Worm (Caenorhabditis elegans) whole organism, dauer: ENCODE measurements around the gene F35A5.8.

Source experiments
- unc-62 ChIP-seq: sonication (generic microtip); optimal IDR thresholded peaks from 2 replicates; lab custom pipeline; 2017; ENCODE audit warnings: missing biosample characterization, missing genetic modification reagents, missing genetic modification characterization

F35A5.8 gene

ce11 chrX:3822061-3822460, 18.8 kb upstream of the F35A5.8 start:
- TF ChIP-seq unc-62 (GFP tag; lab: Kevin White, UChicago), result no peak

DNA sequence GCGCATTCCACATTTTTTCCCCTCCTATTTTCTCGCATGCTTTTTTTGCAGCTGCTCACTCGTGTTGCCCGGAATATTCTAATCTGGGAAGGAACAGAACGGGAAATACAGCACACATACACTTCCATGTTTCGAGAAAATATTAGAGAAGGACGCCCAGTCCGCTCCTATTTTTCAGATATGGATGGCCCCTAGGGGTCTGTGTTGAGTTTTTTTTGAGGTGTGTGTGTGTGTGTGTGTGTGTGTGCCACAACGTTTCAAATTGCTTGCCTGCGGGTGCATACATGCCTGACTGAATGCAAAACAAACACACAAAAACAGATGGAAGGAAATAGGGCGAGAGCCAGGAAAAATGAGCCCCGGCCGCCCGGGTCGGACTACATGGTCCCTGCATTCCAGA, 18.3 kb upstream of the F35A5.8 start:
- no peak for TF ChIP-seq unc-62 (GFP tag; lab: Kevin White, UChicago)

- no peak for TF ChIP-seq unc-62 (GFP tag; lab: Kevin White, UChicago)
Measured at ce11 chrX:3820666-3821065, 17.4 kb upstream of the F35A5.8 start.

ce11 chrX:3819697-3820096, 16.4 kb upstream of the F35A5.8 start:
- no peak for TF ChIP-seq unc-62 (GFP tag; lab: Kevin White, UChicago)

DNA sequence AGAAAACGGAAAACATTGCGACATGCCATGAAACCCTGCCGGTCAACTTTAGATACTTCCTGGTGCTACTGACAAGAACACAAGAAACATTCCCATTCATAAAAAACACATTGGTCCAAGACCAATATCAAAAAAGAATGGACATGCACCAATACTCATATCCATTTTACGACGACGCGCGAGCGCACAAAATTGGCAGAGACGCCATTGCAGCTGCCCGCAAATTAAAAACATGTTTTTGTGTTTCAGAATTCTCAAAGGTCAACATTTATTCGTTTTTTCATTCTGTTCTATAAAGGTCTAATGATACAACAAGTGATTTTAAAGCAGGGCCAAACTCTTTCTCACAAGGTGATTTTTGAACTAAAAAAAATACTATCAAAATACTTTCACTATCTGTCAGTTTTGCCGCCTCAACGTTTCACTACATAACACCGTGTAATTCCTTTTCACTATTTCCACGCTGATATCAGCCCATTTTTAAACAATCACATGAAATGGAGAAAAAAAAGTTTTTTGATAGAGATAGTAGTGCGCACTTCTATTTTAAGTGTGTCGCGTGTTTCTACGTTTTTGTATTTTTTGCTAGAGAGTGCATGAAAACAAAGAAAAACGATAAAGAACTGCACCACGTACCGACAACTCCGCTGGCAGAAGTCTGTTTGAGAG, 15.7 kb upstream of the F35A5.8 start:
- TF ChIP-seq unc-62 (GFP tag; lab: Kevin White, UChicago), result no peak

ce11 chrX:3814827-3815226, 11.6 kb upstream of the F35A5.8 start:
- TF ChIP-seq unc-62 (GFP tag; lab: Kevin White, UChicago), result no peak

ce11 chrX:3807166-3807565, 3.9 kb upstream of the F35A5.8 start, which contains the start of gene F35A5.1:
TSS of gene F35A5.1 (plus strand) at chrX:3807466.
- no peak for TF ChIP-seq unc-62 (GFP tag; lab: Kevin White, UChicago)

- TF ChIP-seq unc-62 (GFP tag; lab: Kevin White, UChicago), result no peak
Measured at ce11 chrX:3804837-3805236, 1.6 kb upstream of the F35A5.8 start, which contains the start of gene F35A5.2. TSS of gene F35A5.2 (plus strand) at chrX:3805137.

- TF ChIP-seq unc-62 (GFP tag; lab: Kevin White, UChicago), result no peak
Measured at ce11 chrX:3802743-3803142, 521 bp downstream of the F35A5.8 start.

DNA sequence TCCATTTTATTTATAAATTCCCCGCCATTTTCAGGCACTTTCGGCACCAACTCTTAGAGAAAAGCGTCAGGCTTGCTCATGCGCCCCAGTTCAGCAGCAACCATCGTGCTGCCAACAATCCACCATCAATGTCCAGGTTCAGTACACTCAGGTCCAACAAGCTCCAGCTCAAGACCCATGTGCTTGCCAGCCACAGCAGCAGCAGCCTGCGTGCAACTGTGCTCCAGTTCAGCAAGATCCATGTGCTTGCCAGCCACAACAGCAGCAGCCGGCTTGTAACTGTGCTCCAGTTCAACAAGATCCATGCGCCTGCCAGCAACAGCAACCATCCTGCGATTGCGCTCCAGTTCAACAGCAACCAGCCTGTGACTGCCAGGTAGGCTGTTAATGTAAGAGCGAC, 5.0 kb downstream of the F35A5.8 start:
- no peak for TF ChIP-seq unc-62 (GFP tag; lab: Kevin White, UChicago)

DNA sequence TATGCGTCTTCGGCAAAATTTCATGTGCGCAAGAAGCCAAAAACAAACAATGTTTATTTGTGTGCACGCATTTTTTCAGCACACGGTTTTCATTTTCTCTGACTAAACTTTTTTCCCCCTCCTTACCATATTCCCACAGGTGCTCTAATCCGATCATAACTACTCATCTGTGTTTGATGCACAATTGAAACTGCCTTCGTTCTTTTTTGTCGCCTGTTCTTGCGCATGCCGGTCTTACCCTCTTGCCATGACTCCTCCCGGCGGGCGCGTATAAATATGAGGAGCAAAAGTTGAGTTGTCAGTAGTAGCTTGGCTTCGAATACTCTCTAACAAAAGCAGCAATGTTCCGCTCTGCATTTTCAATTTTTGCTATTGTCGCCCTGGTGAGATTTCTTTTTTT, 5.4 kb downstream of the F35A5.8 start, which contains the start of gene abu-10:
TSS of gene abu-10 (plus strand) at position 301 of the 400 bp plus-strand sequence.
- TF ChIP-seq unc-62 (GFP tag; lab: Kevin White, UChicago), result no peak

DNA sequence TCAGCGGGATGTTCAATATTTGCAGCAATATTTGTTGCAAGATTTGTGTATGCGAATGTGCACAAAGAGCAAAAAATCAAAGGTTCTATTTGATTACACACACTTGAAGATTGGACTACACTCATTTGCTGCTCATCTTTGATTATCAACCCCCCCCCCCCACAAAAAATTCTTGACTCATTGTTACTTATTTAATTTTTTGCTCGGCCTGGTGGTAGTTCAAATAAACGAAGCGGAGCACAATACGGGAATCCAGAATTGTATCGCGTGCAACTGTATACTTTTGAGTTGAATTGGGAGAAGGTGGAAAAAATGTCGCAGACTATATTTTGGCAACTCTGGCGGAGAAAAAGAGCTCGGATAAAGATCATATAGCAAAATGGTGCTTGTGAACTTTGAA, 7.6 kb downstream of the F35A5.8 start, which contains the start of gene F35A5.5:
TSS of gene F35A5.5 (minus strand) at position 101 of the 400 bp plus-strand sequence.
- TF ChIP-seq unc-62 (GFP tag; lab: Kevin White, UChicago), result no peak

- no peak for TF ChIP-seq unc-62 (GFP tag; lab: Kevin White, UChicago)
Measured at ce11 chrX:3794161-3794560, 9.1 kb downstream of the F35A5.8 start.

DNA sequence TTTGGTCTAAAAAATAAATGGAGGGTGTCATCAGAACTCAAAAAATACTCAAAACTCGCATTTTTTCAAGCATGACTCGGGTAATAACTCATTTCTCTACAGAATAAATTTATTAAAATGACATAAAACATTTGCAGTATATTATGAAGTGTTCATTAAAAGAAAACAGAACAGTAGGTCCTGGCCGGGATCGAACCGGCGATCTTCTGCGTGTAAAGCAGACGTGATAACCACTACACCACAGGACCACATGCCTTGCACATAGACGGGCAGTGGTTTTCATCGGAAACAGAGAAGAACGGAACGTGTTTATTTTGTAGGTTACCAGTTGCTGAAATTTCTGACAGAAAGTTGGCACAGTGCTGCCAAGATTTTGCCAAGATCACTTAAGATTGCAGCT, 9.9 kb downstream of the F35A5.8 start:
- no peak for TF ChIP-seq unc-62 (GFP tag; lab: Kevin White, UChicago)

ce11 chrX:3792715-3793114, 10.5 kb downstream of the F35A5.8 start, which contains the start of gene idpp-5:
TSS of gene idpp-5 (minus strand) at chrX:3792815.
- no peak for TF ChIP-seq unc-62 (GFP tag; lab: Kevin White, UChicago)

ce11 chrX:3791098-3791497, 12.2 kb downstream of the F35A5.8 start:
- no peak for TF ChIP-seq unc-62 (GFP tag; lab: Kevin White, UChicago)

ce11 chrX:3788483-3788882, 14.8 kb downstream of the F35A5.8 start:
- TF ChIP-seq unc-62 (GFP tag; lab: Kevin White, UChicago), result no peak
